Fruit fly (Drosophila melanogaster) whole organism, wandering third instar larva: ENCODE measurements around the gene Ptp61F.

Experiments
- Abd-B ChIP-seq: fragments of >200 bp; optimal IDR thresholded peaks from 2 replicates; lab custom pipeline; 2017; ENCODE audit warnings: missing biosample characterization, missing genetic modification characterization
- CG32264 ChIP-seq: fragments of 200-800 bp; sonication (Bioruptor generic); optimal IDR thresholded peaks from 2 replicates; lab custom pipeline; 2016; ENCODE audit warnings: missing biosample characterization, missing genetic modification characterization
- CG9705 ChIP-seq: fragments of 200-800 bp; sonication (Bioruptor generic); optimal IDR thresholded peaks from 2 replicates; lab custom pipeline; 2018; ENCODE audit warnings: missing biosample characterization, mild to moderate bottlenecking, missing genetic modification characterization
- CrebA ChIP-seq: fragments of 200-800 bp; sonication (Bioruptor generic); optimal IDR thresholded peaks from 2 replicates; lab custom pipeline; 2016; ENCODE audit warnings: missing biosample characterization, mild to moderate bottlenecking, missing genetic modification characterization, borderline replicate concordance
- Dfd ChIP-seq: fragments of >200 bp; optimal IDR thresholded peaks from 2 replicates; lab custom pipeline; 2017; ENCODE audit warnings: missing biosample characterization, missing genetic modification characterization
- Dif ChIP-seq: fragments of 200-275, 200-300 bp; sonication (Bioruptor generic); optimal IDR thresholded peaks from 2 replicates; lab custom pipeline; 2018; ENCODE audit warnings: missing biosample characterization, missing genetic modification characterization; ENCODE audit not compliant: partially characterized antibody
- GATAd ChIP-seq: sonication (Bioruptor generic); optimal IDR thresholded peaks from 2 replicates; lab custom pipeline; 2016; ENCODE audit warnings: missing biosample characterization, missing genetic modification characterization
- HLH106 ChIP-seq: fragments of 200-800 bp; optimal IDR thresholded peaks from 3 replicates; lab custom pipeline; 2019; ENCODE audit warnings: missing biosample characterization, mild to moderate bottlenecking, missing genetic modification characterization, moderate library complexity
- Hnf4 ChIP-seq: fragments of 200-800 bp; sonication (Bioruptor generic); optimal IDR thresholded peaks from 2 replicates; lab custom pipeline; 2016; ENCODE audit warnings: missing biosample characterization, mild to moderate bottlenecking, missing genetic modification characterization
- Hr78 ChIP-seq: fragments of >200 bp; optimal IDR thresholded peaks from 2 replicates; lab custom pipeline; 2017; ENCODE audit warnings: missing biosample characterization, missing genetic modification characterization
- Hr83 ChIP-seq: fragments of 200-300 bp; sonication (Bioruptor generic); optimal IDR thresholded peaks from 2 replicates; lab custom pipeline; 2016; ENCODE audit warnings: missing biosample characterization, mild to moderate bottlenecking, missing genetic modification characterization, moderate library complexity; ENCODE audit not compliant: poor library complexity, severe bottlenecking
- Jra ChIP-seq: sonication (Bioruptor generic); optimal IDR thresholded peaks from 2 replicates; lab custom pipeline; 2016; ENCODE audit warnings: missing biosample characterization, missing genetic modification characterization
- Mio ChIP-seq: sonication (Bioruptor generic); optimal IDR thresholded peaks from 2 replicates; lab custom pipeline; 2016; ENCODE audit warnings: missing biosample characterization, missing genetic modification characterization
- Myc ChIP-seq: fragments of >200 bp; optimal IDR thresholded peaks from 2 replicates; lab custom pipeline; 2017
- N ChIP-seq: fragments of >200 bp; optimal IDR thresholded peaks from 2 replicates; lab custom pipeline; 2018; ENCODE audit warnings: missing biosample characterization, missing external identifiers, missing genetic modification characterization
- OdsH ChIP-seq: fragments of 200-800 bp; sonication (Bioruptor generic); optimal IDR thresholded peaks from 2 replicates; lab custom pipeline; 2016; ENCODE audit warnings: missing biosample characterization, mild to moderate bottlenecking, missing genetic modification characterization
- Rel ChIP-seq, 2 experiments: fragments of 200-800 bp; sonication (Bioruptor generic) in 1 of 2; optimal IDR thresholded peaks; 2 replicates in 1 of 2; 3 replicates in 1 of 2; lab custom pipeline; 2016 to 2019; ENCODE audit warnings: mild to moderate bottlenecking in 2 of 2, missing biosample characterization in 2 of 2, missing genetic modification characterization in 2 of 2, moderate library complexity in 1 of 2
- Sp1 ChIP-seq: fragments of 200-800 bp; sonication (Bioruptor generic); optimal IDR thresholded peaks from 3 replicates; lab custom pipeline; 2019; ENCODE audit warnings: missing biosample characterization, mild to moderate bottlenecking, missing genetic modification characterization, moderate library complexity
- br ChIP-seq: fragments of 200-800 bp; sonication (Bioruptor generic); optimal IDR thresholded peaks from 2 replicates; lab custom pipeline; 2016; ENCODE audit warnings: missing biosample characterization, missing genetic modification characterization
- brk ChIP-seq: fragments of 200-800 bp; sonication (Bioruptor generic); optimal IDR thresholded peaks from 2 replicates; lab custom pipeline; 2016; ENCODE audit warnings: missing biosample characterization, mild to moderate bottlenecking, missing genetic modification characterization
- dl ChIP-seq, 2 experiments: fragments of 175-275, 200-275 bp in 1 of 2; fragments of 200-275 bp in 1 of 2; sonication (Bioruptor generic); optimal IDR thresholded peaks; lab custom pipeline; 2018; ENCODE audit warnings: mild to moderate bottlenecking in 2 of 2, missing biosample characterization in 2 of 2, missing genetic modification characterization in 2 of 2, moderate library complexity in 2 of 2; ENCODE audit not compliant: partially characterized antibody in 2 of 2, insufficient read depth in 1 of 2
- dmrt93B ChIP-seq: fragments of 200-800 bp; sonication (Bioruptor generic); optimal IDR thresholded peaks from 2 replicates; lab custom pipeline; 2018; ENCODE audit warnings: missing biosample characterization, mild to moderate bottlenecking, missing genetic modification characterization
- dsf ChIP-seq: sonication (Bioruptor generic); optimal IDR thresholded peaks from 2 replicates; lab custom pipeline; 2016; ENCODE audit warnings: missing biosample characterization, missing genetic modification characterization, borderline replicate concordance
- foxo ChIP-seq, 2 experiments: fragments of 200-800 bp; sonication (Bioruptor generic); optimal IDR thresholded peaks; 2 replicates in 1 of 2; 3 replicates in 1 of 2; lab custom pipeline; 2016 to 2017; ENCODE audit warnings: missing biosample characterization in 2 of 2, missing genetic modification characterization in 2 of 2
- fru ChIP-seq: fragments of 200-800 bp; sonication (Bioruptor generic); optimal IDR thresholded peaks from 3 replicates; lab custom pipeline; 2016; ENCODE audit warnings: missing biosample characterization, mild to moderate bottlenecking, missing genetic modification characterization
- jim ChIP-seq: fragments of 175-275, 200-325 bp; sonication (Bioruptor generic); optimal IDR thresholded peaks from 2 replicates; lab custom pipeline; 2016; ENCODE audit warnings: missing biosample characterization, mild to moderate bottlenecking, missing genetic modification characterization
- lola ChIP-seq: fragments of >200 bp; optimal IDR thresholded peaks from 2 replicates; lab custom pipeline; 2017; ENCODE audit warnings: missing biosample characterization, missing genetic modification characterization
- pan ChIP-seq: fragments of >200 bp; optimal IDR thresholded peaks from 2 replicates; lab custom pipeline; 2017
- rgr ChIP-seq: fragments of 200-800 bp; sonication (Bioruptor generic); optimal IDR thresholded peaks from 3 replicates; lab custom pipeline; 2016; ENCODE audit warnings: missing biosample characterization, mild to moderate bottlenecking, missing genetic modification characterization
- sage ChIP-seq: fragments of 200-800 bp; sonication (Bioruptor generic); optimal IDR thresholded peaks from 2 replicates; lab custom pipeline; 2016; ENCODE audit warnings: missing biosample characterization, mild to moderate bottlenecking, missing genetic modification characterization
- usp ChIP-seq: fragments of >200 bp; optimal IDR thresholded peaks from 2 replicates; lab custom pipeline; 2017; ENCODE audit warnings: missing biosample characterization, missing genetic modification characterization

The Ptp61F gene

DNA sequence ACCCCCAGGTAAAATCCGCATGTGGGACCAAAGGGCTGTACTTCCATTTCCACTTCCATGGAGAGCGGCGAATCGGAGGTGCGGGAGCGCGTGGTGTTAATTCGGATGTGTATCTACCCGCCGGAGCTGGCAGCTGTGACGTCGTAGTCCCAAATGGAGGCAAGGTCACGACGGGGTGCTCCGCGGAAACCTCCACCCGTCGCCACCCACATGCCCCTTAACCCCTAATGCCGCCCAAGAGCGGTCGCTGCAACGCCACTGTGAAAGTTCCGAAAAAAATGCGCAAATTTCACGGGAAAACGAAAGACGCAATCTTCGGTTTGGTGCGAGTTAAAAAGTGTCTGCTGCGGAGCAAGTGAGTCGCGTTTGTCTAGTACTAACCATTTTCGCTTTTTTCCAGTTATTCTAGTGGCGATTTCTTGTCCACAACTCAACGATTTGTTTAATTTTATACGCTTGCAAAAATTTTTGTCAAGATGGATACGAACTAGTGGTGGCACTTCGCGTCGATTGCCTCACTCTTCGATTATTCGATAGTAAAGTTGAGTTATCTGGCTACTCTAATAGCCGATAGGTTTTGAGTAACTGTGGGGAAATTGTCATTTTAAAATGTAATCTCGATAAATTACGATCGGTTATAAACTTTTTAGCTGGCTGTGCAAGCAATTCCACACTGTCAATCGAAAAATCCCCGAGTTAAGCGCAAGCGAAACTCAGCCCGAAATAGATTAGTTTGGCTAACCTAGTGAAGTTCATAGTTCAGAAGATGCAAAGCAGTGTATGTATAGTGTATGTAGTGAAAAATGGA lies 27.2 kb upstream of the Ptp61F start, which contains the start of the genes hfp and Psa:
Gene hfp (minus strand): TSS at position 505 of the 808 bp plus-strand sequence.
Gene Psa (plus strand): TSS at position 758 of the 808 bp plus-strand sequence.
- TF ChIP-seq dl (GFP tag; optimal IDR thresholded peaks at IDR 0.05; lab: Kevin White, UChicago; ENCODE audit: insufficient read depth in 1 of 2, partially characterized antibody in 2 of 2) (no peak), pan (lab: Kevin White, UChicago) (no peak), jim (GFP tag; lab: Kevin White, UChicago) (no peak), GATAd (GFP tag; lab: Kevin White, UChicago) (no peak), sage (GFP tag; lab: Kevin White, UChicago) (no peak), brk (GFP tag; lab: Kevin White, UChicago) (no peak), Jra (no peak), OdsH (GFP tag; lab: Kevin White, UChicago) (no peak), Rel (GFP tag; optimal IDR thresholded peaks at IDR 0.05; lab: Kevin White, UChicago) (no peak), Rel (tag; optimal IDR thresholded peaks at IDR 0.05; lab: Kevin White, UChicago) (peak; percentile 96)

- no peak for TF ChIP-seq OdsH (GFP tag; lab: Kevin White, UChicago)
- TF ChIP-seq dsf (GFP tag; lab: Kevin White, UChicago) = no peak
- no peak for TF ChIP-seq Jra
- TF ChIP-seq brk (GFP tag; lab: Kevin White, UChicago) = no peak
- no peak for TF ChIP-seq Mio (GFP tag; lab: Kevin White, UChicago)
- TF ChIP-seq jim (GFP tag; lab: Kevin White, UChicago) = no peak
- TF ChIP-seq Sp1 (GFP tag; lab: Kevin White, UChicago) = no peak
- TF ChIP-seq pan (lab: Kevin White, UChicago) = no peak
- no peak for TF ChIP-seq dmrt93B (GFP tag; lab: Kevin White, UChicago)
- no peak for TF ChIP-seq CrebA (GFP tag; lab: Kevin White, UChicago)
- TF ChIP-seq CG32264 (GFP tag; lab: Kevin White, UChicago) = no peak
- no peak for TF ChIP-seq Hr78 (GFP tag; lab: Kevin White, UChicago)
- no peak for TF ChIP-seq Rel (GFP tag; optimal IDR thresholded peaks at IDR 0.05; lab: Kevin White, UChicago)
- TF ChIP-seq Rel (tag; optimal IDR thresholded peaks at IDR 0.05; lab: Kevin White, UChicago) = no peak
- no peak for TF ChIP-seq br (GFP tag; lab: Kevin White, UChicago)
- no peak for TF ChIP-seq fru
- TF ChIP-seq Abd-B = no peak
- TF ChIP-seq HLH106 (tag; lab: Kevin White, UChicago) = no peak
- no peak for TF ChIP-seq rgr (GFP tag; lab: Kevin White, UChicago)
Observed at dm6 chr3L:1496408-1496807, 21.4 kb upstream of the Ptp61F start, which contains the start of gene CG12084. Gene CG12084 (minus strand): TSS chr3L:1496643.

DNA sequence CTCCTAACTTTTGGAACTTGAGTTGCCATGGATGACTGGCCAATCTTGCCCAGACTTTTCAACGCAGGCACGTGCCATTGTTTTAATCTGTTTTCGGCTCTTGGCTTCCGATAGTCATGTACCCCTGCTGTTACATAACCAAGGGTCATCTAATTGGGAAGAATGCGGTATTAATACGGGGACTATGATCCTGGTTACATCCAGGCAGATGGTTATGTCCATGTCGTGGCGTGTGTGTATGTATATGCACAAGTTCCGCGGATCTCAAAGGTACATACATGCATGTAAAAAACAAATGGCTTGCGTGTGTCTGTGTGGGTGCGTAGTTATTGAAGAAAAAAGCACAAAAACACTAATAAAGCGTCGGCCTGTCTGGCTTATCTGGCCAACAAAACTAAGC lies 20.7 kb upstream of the Ptp61F start:
- TF ChIP-seq CG32264 (GFP tag; lab: Kevin White, UChicago) (no peak), jim (GFP tag; lab: Kevin White, UChicago) (no peak), Myc (lab: Kevin White, UChicago) (no peak), Hnf4 (no peak), GATAd (GFP tag; lab: Kevin White, UChicago) (no peak), br (GFP tag; lab: Kevin White, UChicago) (no peak), lola (GFP tag; lab: Kevin White, UChicago) (no peak), Dif (GFP tag; lab: Kevin White, UChicago) (no peak), brk (GFP tag; lab: Kevin White, UChicago) (no peak), Jra (no peak), Sp1 (GFP tag; lab: Kevin White, UChicago) (no peak), Rel (GFP tag; optimal IDR thresholded peaks at IDR 0.05; lab: Kevin White, UChicago) (no peak), Rel (tag; optimal IDR thresholded peaks at IDR 0.05; lab: Kevin White, UChicago) (no peak), usp (GFP tag; lab: Kevin White, UChicago) (no peak), Dfd (no peak), Abd-B (no peak), OdsH (GFP tag; lab: Kevin White, UChicago) (no peak), sage (GFP tag; lab: Kevin White, UChicago) (no peak), dmrt93B (GFP tag; lab: Kevin White, UChicago) (no peak), Hr83 (GFP tag; lab: Kevin White, UChicago) (no peak), N (GFP tag; lab: Kevin White, UChicago) (no peak)

- TF ChIP-seq Hr83 (GFP tag; lab: Kevin White, UChicago) = no peak
- TF ChIP-seq sage (GFP tag; lab: Kevin White, UChicago) = no peak
- no peak for TF ChIP-seq N (GFP tag; lab: Kevin White, UChicago)
- TF ChIP-seq CrebA (GFP tag; lab: Kevin White, UChicago) = no peak
- TF ChIP-seq OdsH (GFP tag; lab: Kevin White, UChicago) = no peak
- TF ChIP-seq br (GFP tag; lab: Kevin White, UChicago) = no peak
- no peak for TF ChIP-seq Hr78 (GFP tag; lab: Kevin White, UChicago)
- no peak for TF ChIP-seq Abd-B
- no peak for TF ChIP-seq Hnf4
- no peak for TF ChIP-seq Jra
- TF ChIP-seq usp (GFP tag; lab: Kevin White, UChicago) = no peak
- TF ChIP-seq Mio (GFP tag; lab: Kevin White, UChicago) = no peak
- TF ChIP-seq foxo (GFP tag; optimal IDR thresholded peaks at IDR 0.05; lab: Kevin White, UChicago) = no peak
- TF ChIP-seq CG9705 = no peak
Observed at dm6 chr3L:1489523-1489922, 14.5 kb upstream of the Ptp61F start, which contains the start of gene stet. Gene stet (minus strand): TSS chr3L:1489547.
